Worm (Caenorhabditis elegans) whole organism, L4/young adult: Measurements from ENCODE around the gene set-17.

Experiments used
- W03F9.2 ChIP-seq: fragments of 150-350 bp; optimal IDR thresholded peaks from 2 replicates; lab custom pipeline; 2014; ENCODE audit warnings: missing biosample characterization, missing genetic modification characterization
- dao-5 ChIP-seq: sonication (generic microtip); optimal IDR thresholded peaks from 2 replicates; lab custom pipeline; 2016; ENCODE audit warnings: missing genotype, missing genetic modification characterization, moderate library complexity, missing compliant biosample characterization
- him-1 ChIP-seq: sonication (generic microtip); optimal IDR thresholded peaks from 2 replicates; lab custom pipeline; 2016; ENCODE audit warnings: missing genotype, missing genetic modification reagents, missing genetic modification characterization, missing compliant biosample characterization

- TF ChIP-seq him-1 (tag; lab: Kevin White, UChicago) = no peak
- no peak for TF ChIP-seq W03F9.2 (tag; lab: Kevin White, UChicago)
- no peak for TF ChIP-seq dao-5 (tag; lab: Kevin White, UChicago)
Measured at ce11 chrII:8930763-8931162, 9.5 kb downstream of the set-17 start, which contains the start of gene enol-1.
